Fruit fly (Drosophila melanogaster) whole organism, embryonic: Measurements from ENCODE around the gene CG6126.

Source experiments
- Ada2b ChIP-seq: fragments of 200-800 bp; sonication (Bioruptor generic); IDR thresholded peaks from 2 replicates; pipeline ENCODE4 v1.3.6; 2022; ENCODE audit warnings: missing biosample characterization, missing genetic modification characterization
- Atf3 ChIP-seq: fragments of 200-800 bp; sonication (Bioruptor generic); optimal IDR thresholded peaks from 3 replicates; lab custom pipeline; 2016; ENCODE audit warnings: missing biosample characterization, missing genetic modification characterization
- CG1024 ChIP-seq: fragments of 200-800 bp; sonication (Bioruptor generic); IDR thresholded peaks from 2 replicates; pipeline ENCODE4 v1.3.6; 2022; ENCODE audit warnings: missing biosample characterization, missing genetic modification characterization
- CG11723 ChIP-seq: fragments of 200-800 bp; sonication (Bioruptor generic); optimal IDR thresholded peaks from 2 replicates; lab custom pipeline; 2017; ENCODE audit warnings: missing biosample characterization, mild to moderate bottlenecking, missing genetic modification characterization
- CG12299 ChIP-seq: fragments of 200-800 bp; sonication (Bioruptor generic); optimal IDR thresholded peaks from 2 replicates; lab custom pipeline; 2018; ENCODE audit warnings: missing biosample characterization, mild to moderate bottlenecking, missing genetic modification characterization
- CG13894 ChIP-seq: fragments of 200-800 bp; sonication (Bioruptor generic); optimal IDR thresholded peaks from 3 replicates; lab custom pipeline; 2018; ENCODE audit warnings: missing biosample characterization, mild to moderate bottlenecking, missing genetic modification characterization, moderate library complexity
- CG14860 ChIP-seq: fragments of 200-800 bp; sonication (Bioruptor generic); IDR thresholded peaks from 3 replicates; pipeline ENCODE4 v1.3.6; 2022; ENCODE audit warnings: missing biosample characterization, missing genetic modification characterization; ENCODE audit not compliant: partially characterized antibody
- CG15011 ChIP-seq: fragments of 200-800 bp; sonication (Bioruptor generic); optimal IDR thresholded peaks from 3 replicates; lab custom pipeline; 2018; ENCODE audit warnings: missing biosample characterization, mild to moderate bottlenecking, missing genetic modification characterization
- CG1529 ChIP-seq: fragments of 200-800 bp; sonication (Bioruptor generic); optimal IDR thresholded peaks from 3 replicates; lab custom pipeline; 2018; ENCODE audit warnings: missing biosample characterization, missing genetic modification characterization
- CG15696 ChIP-seq: fragments of 200-800 bp; sonication (Bioruptor generic); optimal IDR thresholded peaks from 2 replicates; lab custom pipeline; 2019; ENCODE audit warnings: missing biosample characterization, mild to moderate bottlenecking, missing genetic modification characterization, moderate library complexity
- CG16863 ChIP-seq: fragments of 200-800 bp; sonication (Bioruptor generic); optimal IDR thresholded peaks from 3 replicates; lab custom pipeline; 2016; ENCODE audit warnings: missing biosample characterization, missing genetic modification characterization
- CG17385 ChIP-seq: fragments of 200-800 bp; sonication (Bioruptor generic); optimal IDR thresholded peaks from 3 replicates; lab custom pipeline; 2018; ENCODE audit warnings: missing biosample characterization, mild to moderate bottlenecking, missing genetic modification characterization
- CG18011 ChIP-seq: fragments of 200-800 bp; sonication (Bioruptor generic); optimal IDR thresholded peaks from 2 replicates; lab custom pipeline; 2017; ENCODE audit warnings: missing biosample characterization, missing genetic modification characterization, mild to moderate bottlenecking, moderate library complexity, missing genotype
- CG18599 ChIP-seq: fragments of 200-800 bp; sonication (Bioruptor generic); optimal IDR thresholded peaks from 3 replicates; lab custom pipeline; 2017; ENCODE audit warnings: missing biosample characterization, missing genetic modification characterization, mild to moderate bottlenecking, moderate library complexity, missing genetic modification reagents
- CG30403 ChIP-seq: fragments of 200-800 bp; sonication (Bioruptor generic); optimal IDR thresholded peaks from 3 replicates; lab custom pipeline; 2016; ENCODE audit warnings: missing biosample characterization, missing genetic modification characterization
- CG4328 ChIP-seq: fragments of 200-800 bp; sonication (Bioruptor generic); optimal IDR thresholded peaks from 3 replicates; lab custom pipeline; 2017; ENCODE audit warnings: missing biosample characterization, missing genetic modification reagents, missing genetic modification characterization
- CG4707 ChIP-seq: fragments of 200-800 bp; sonication (Bioruptor generic); optimal IDR thresholded peaks from 2 replicates; lab custom pipeline; 2018; ENCODE audit warnings: missing biosample characterization, mild to moderate bottlenecking, missing genetic modification characterization, moderate library complexity
- CG4820 ChIP-seq: fragments of 200-800 bp; sonication (Bioruptor generic); optimal IDR thresholded peaks from 3 replicates; lab custom pipeline; 2016; ENCODE audit warnings: missing biosample characterization, missing genetic modification characterization
- CG5245 ChIP-seq: fragments of 200-800 bp; sonication (Bioruptor generic); optimal IDR thresholded peaks from 3 replicates; lab custom pipeline; 2016; ENCODE audit warnings: missing biosample characterization, missing genetic modification characterization
- CG7963 ChIP-seq: fragments of 200-800 bp; sonication (Bioruptor generic); IDR thresholded peaks from 3 replicates; pipeline ENCODE4 v1.3.6; 2022; ENCODE audit warnings: missing biosample characterization, missing genetic modification characterization; ENCODE audit not compliant: partially characterized antibody
- CG8281 ChIP-seq: fragments of 200-800 bp; sonication (Bioruptor generic); optimal IDR thresholded peaks from 2 replicates; lab custom pipeline; 2018; ENCODE audit warnings: missing biosample characterization, mild to moderate bottlenecking, missing genetic modification characterization, moderate library complexity
- CG8924 ChIP-seq: fragments of 200-800 bp; optimal IDR thresholded peaks from 3 replicates; lab custom pipeline; 2019; ENCODE audit warnings: missing biosample characterization, mild to moderate bottlenecking, missing genetic modification characterization, moderate library complexity
- CoRest ChIP-seq: fragments of 200-800 bp; sonication (Bioruptor generic); optimal IDR thresholded peaks from 3 replicates; lab custom pipeline; 2018; ENCODE audit warnings: missing biosample characterization, mild to moderate bottlenecking, missing genetic modification characterization, moderate library complexity
- Dek ChIP-seq: fragments of 200-800 bp; sonication (Bioruptor generic); optimal IDR thresholded peaks from 3 replicates; lab custom pipeline; 2019; ENCODE audit warnings: missing biosample characterization, mild to moderate bottlenecking, missing genetic modification characterization, moderate library complexity
- Dip2 ChIP-seq: fragments of 200-800 bp; sonication (Bioruptor generic); IDR thresholded peaks from 2 replicates; pipeline ENCODE4 v1.3.6; 2022; ENCODE audit warnings: missing biosample characterization, missing genetic modification characterization
- Dll ChIP-seq: fragments of 200-800 bp; sonication (Bioruptor generic); IDR thresholded peaks from 4 replicates; pipeline ENCODE4 v1.3.6; 2022; ENCODE audit warnings: missing biosample characterization, missing genetic modification characterization; ENCODE audit not compliant: partially characterized antibody
- E2f1 ChIP-seq: fragments of 200-800 bp; sonication (Bioruptor generic); IDR thresholded peaks from 2 replicates; pipeline ENCODE4 v1.3.6; 2022; ENCODE audit warnings: missing biosample characterization, missing genetic modification characterization
- Elba2 ChIP-seq: fragments of 200-800 bp; sonication (Bioruptor generic); optimal IDR thresholded peaks from 3 replicates; lab custom pipeline; 2016; ENCODE audit warnings: missing biosample characterization, missing genetic modification characterization
- HLH4C ChIP-seq: fragments of 200-800 bp; sonication (Bioruptor generic); IDR thresholded peaks from 3 replicates; pipeline ENCODE4 v1.3.6; 2022; ENCODE audit warnings: missing biosample characterization, missing genetic modification characterization; ENCODE audit not compliant: partially characterized antibody
- Hr39 ChIP-seq: fragments of >200 bp; optimal IDR thresholded peaks from 2 replicates; lab custom pipeline; 2017
- NFAT ChIP-seq: fragments of 200-800 bp; sonication (Bioruptor generic); IDR thresholded peaks from 2 replicates; pipeline ENCODE4 v1.3.6; 2022; ENCODE audit warnings: missing biosample characterization, missing genetic modification characterization
- Ravus ChIP-seq: fragments of 200-800 bp; sonication (Bioruptor generic); IDR thresholded peaks from 2 replicates; pipeline ENCODE4 v1.3.6; 2022; ENCODE audit warnings: missing biosample characterization, missing genetic modification characterization
- Six4 ChIP-seq: fragments of 200-800 bp; sonication (Bioruptor generic); optimal IDR thresholded peaks from 2 replicates; lab custom pipeline; 2016; ENCODE audit warnings: missing biosample characterization, missing genetic modification characterization
- YL-1 ChIP-seq: fragments of 200-800 bp; sonication (Bioruptor generic); optimal IDR thresholded peaks from 3 replicates; lab custom pipeline; 2017; ENCODE audit warnings: missing biosample characterization, mild to moderate bottlenecking, missing genetic modification characterization
- bcd ChIP-seq: fragments of 200-800 bp; sonication (Bioruptor generic); optimal IDR thresholded peaks from 2 replicates; lab custom pipeline; 2017; ENCODE audit warnings: missing biosample characterization, mild to moderate bottlenecking, missing genetic modification characterization
- bowl ChIP-seq: fragments of 200-800 bp; sonication (Bioruptor generic); IDR thresholded peaks from 2 replicates; pipeline ENCODE4 v1.3.6; 2022; ENCODE audit warnings: missing biosample characterization, missing genetic modification characterization
- cad ChIP-seq: fragments of >200 bp; optimal IDR thresholded peaks from 2 replicates; lab custom pipeline; 2017; ENCODE audit warnings: missing biosample characterization, missing genetic modification characterization
- en ChIP-seq: fragments of 200-800 bp; sonication (Bioruptor generic); optimal IDR thresholded peaks from 2 replicates; lab custom pipeline; 2016; ENCODE audit warnings: missing biosample characterization, missing genetic modification characterization
- ftz-f1 ChIP-seq: fragments of 200-800 bp; sonication (Bioruptor generic); optimal IDR thresholded peaks from 2 replicates; lab custom pipeline; 2016; ENCODE audit warnings: missing biosample characterization, missing genetic modification characterization
- gcm ChIP-seq: fragments of 200-800 bp; sonication (Bioruptor generic); optimal IDR thresholded peaks from 2 replicates; lab custom pipeline; 2019; ENCODE audit warnings: missing biosample characterization, mild to moderate bottlenecking, missing genetic modification characterization, moderate library complexity
- grau ChIP-seq: fragments of 200-800 bp; optimal IDR thresholded peaks from 3 replicates; lab custom pipeline; 2019; ENCODE audit warnings: missing biosample characterization, mild to moderate bottlenecking, missing genetic modification characterization, moderate library complexity
- klu ChIP-seq: fragments of 200-800 bp; sonication (Bioruptor generic); IDR thresholded peaks from 2 replicates; pipeline ENCODE4 v1.3.6; 2022; ENCODE audit warnings: missing biosample characterization, missing genetic modification characterization
- lmd ChIP-seq: fragments of 200-800 bp; sonication (Bioruptor generic); IDR thresholded peaks from 2 replicates; pipeline ENCODE4 v1.3.6; 2022; ENCODE audit warnings: missing biosample characterization, missing genetic modification characterization
- nom ChIP-seq: fragments of 200-800 bp; sonication (Bioruptor generic); optimal IDR thresholded peaks from 2 replicates; lab custom pipeline; 2017; ENCODE audit warnings: missing biosample characterization, missing genetic modification characterization, mild to moderate bottlenecking, moderate library complexity, missing genetic modification reagents
- oc ChIP-seq: fragments of 200-800 bp; sonication (Bioruptor generic); optimal IDR thresholded peaks from 2 replicates; lab custom pipeline; 2018; ENCODE audit warnings: missing biosample characterization, mild to moderate bottlenecking, missing genetic modification characterization, moderate library complexity
- pho ChIP-seq: fragments of 200-800 bp; sonication (Bioruptor generic); optimal IDR thresholded peaks from 2 replicates; lab custom pipeline; 2016; ENCODE audit warnings: missing biosample characterization, missing genetic modification characterization
- pita ChIP-seq: fragments of 200-800 bp; sonication (Bioruptor generic); optimal IDR thresholded peaks from 2 replicates; lab custom pipeline; 2017; ENCODE audit warnings: missing biosample characterization, mild to moderate bottlenecking, missing genetic modification characterization
- rib ChIP-seq: fragments of 200-800 bp; sonication (Bioruptor generic); IDR thresholded peaks from 2 replicates; pipeline ENCODE4 v1.3.6; 2022; ENCODE audit warnings: missing biosample characterization, missing genetic modification characterization
- slou ChIP-seq: fragments of 200-800 bp; sonication (Bioruptor generic); optimal IDR thresholded peaks from 3 replicates; lab custom pipeline; 2016; ENCODE audit warnings: missing biosample characterization, missing genetic modification characterization
- sug ChIP-seq: fragments of 200-800 bp; optimal IDR thresholded peaks from 2 replicates; lab custom pipeline; 2019; ENCODE audit warnings: missing biosample characterization, mild to moderate bottlenecking, missing genetic modification characterization, moderate library complexity
- toy ChIP-seq: fragments of 200-800 bp; sonication (Bioruptor generic); IDR thresholded peaks from 2 replicates; pipeline ENCODE4 v1.3.6; 2022; ENCODE audit warnings: missing biosample characterization, missing genetic modification characterization
- zf30C ChIP-seq: fragments of 200-800 bp; sonication (Bioruptor generic); optimal IDR thresholded peaks from 3 replicates; lab custom pipeline; 2018; ENCODE audit warnings: missing biosample characterization, mild to moderate bottlenecking, missing genetic modification characterization

The CG6126 gene

DNA sequence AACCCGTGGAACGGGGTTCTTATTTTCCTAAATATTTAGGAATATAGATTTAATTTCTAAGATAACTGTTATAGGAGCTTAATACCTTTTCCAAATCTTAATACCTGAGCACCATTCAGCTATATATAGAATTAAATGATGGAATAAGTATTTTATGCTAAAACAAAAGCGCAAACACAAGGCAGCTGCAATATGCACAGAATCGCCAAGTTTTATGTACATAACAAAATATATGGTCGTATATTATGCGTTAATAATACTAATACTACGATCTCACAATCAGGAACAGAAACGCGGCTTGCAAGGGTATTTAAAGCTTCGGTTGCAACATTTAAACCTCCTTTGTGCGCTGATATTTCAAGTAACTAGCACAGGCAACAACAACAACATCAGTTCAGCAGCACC, 31.9 kb upstream of the CG6126 start (continued):
- no peak for TF ChIP-seq Dll (GFP tag; lab: Robert Waterston, UW)
- TF ChIP-seq CG15696 (tag; lab: Kevin White, UChicago), result no peak
- peak; percentile 63 for TF ChIP-seq nom
- TF ChIP-seq CG12299 (tag; lab: Kevin White, UChicago), result no peak
- TF ChIP-seq Atf3, result no peak
- TF ChIP-seq Hr39, result no peak
- TF ChIP-seq rib (GFP tag; lab: Robert Waterston, UW), result no peak
- TF ChIP-seq CG1529 (GFP tag; lab: Kevin White, UChicago), result peak; percentile 41
- TF ChIP-seq CG16863 (GFP tag; lab: Kevin White, UChicago), result no peak
- no peak for TF ChIP-seq CG14860 (GFP tag; lab: Robert Waterston, UW)
- TF ChIP-seq slou (GFP tag; lab: Kevin White, UChicago), result no peak
- TF ChIP-seq NFAT (GFP tag; lab: Robert Waterston, UW), result no peak
- no peak for TF ChIP-seq CG1024 (GFP tag; lab: Robert Waterston, UW)
- no peak for TF ChIP-seq gcm (GFP tag; lab: Kevin White, UChicago)
- peak; percentile 11 for TF ChIP-seq CG11723 (GFP tag; lab: Kevin White, UChicago)
- TF ChIP-seq CG5245 (GFP tag; lab: Kevin White, UChicago), result no peak
- TF ChIP-seq HLH4C (GFP tag; lab: Robert Waterston, UW), result no peak
- TF ChIP-seq CG30403 (GFP tag; lab: Kevin White, UChicago), result peak; percentile 42
- no peak for TF ChIP-seq klu (GFP tag; lab: Robert Waterston, UW)
- peak; percentile 26 for TF ChIP-seq bcd (GFP tag; lab: Kevin White, UChicago)
- TF ChIP-seq Ada2b (GFP tag; lab: Robert Waterston, UW), result no peak
- TF ChIP-seq toy, result no peak
- TF ChIP-seq lmd (GFP tag; lab: Robert Waterston, UW), result no peak
- TF ChIP-seq en (GFP tag; lab: Kevin White, UChicago), result no peak
- no peak for TF ChIP-seq CG4707 (GFP tag; lab: Kevin White, UChicago)
- no peak for TF ChIP-seq CG15011
- TF ChIP-seq CG7963, result no peak
- TF ChIP-seq Six4 (GFP tag; lab: Kevin White, UChicago), result peak; percentile 11
- TF ChIP-seq zf30C (GFP tag; lab: Kevin White, UChicago), result no peak
- no peak for TF ChIP-seq CG4328 (GFP tag; lab: Kevin White, UChicago)
- peak; percentile 2 for TF ChIP-seq Dek (tag; lab: Kevin White, UChicago)
- peak; percentile 24 for TF ChIP-seq grau (tag; lab: Kevin White, UChicago)
- TF ChIP-seq pita (GFP tag; lab: Kevin White, UChicago), result no peak
- no peak for TF ChIP-seq Elba2 (GFP tag; lab: Kevin White, UChicago)
- TF ChIP-seq ftz-f1, result no peak
- no peak for TF ChIP-seq CG13894 (tag; lab: Kevin White, UChicago)
- no peak for TF ChIP-seq CG17385 (GFP tag; lab: Kevin White, UChicago)
- peak; percentile 6 for TF ChIP-seq pho
- TF ChIP-seq oc (tag; lab: Kevin White, UChicago), result no peak
- peak; percentile 25 for TF ChIP-seq CG8924 (tag; lab: Kevin White, UChicago)
- TF ChIP-seq YL-1 (GFP tag; lab: Kevin White, UChicago), result no peak
- peak; percentile 61 for TF ChIP-seq CoRest (tag; lab: Kevin White, UChicago)
- no peak for TF ChIP-seq Dip2 (GFP tag; lab: Robert Waterston, UW)
- no peak for TF ChIP-seq E2f1 (GFP tag; lab: Robert Waterston, UW)
- no peak for TF ChIP-seq CG4820 (GFP tag; lab: Kevin White, UChicago)
- no peak for TF ChIP-seq CG8281 (tag; lab: Kevin White, UChicago)
- TF ChIP-seq CG18011 (GFP tag; lab: Kevin White, UChicago), result no peak
- TF ChIP-seq CG18599 (GFP tag; lab: Kevin White, UChicago), result no peak
- no peak for TF ChIP-seq Ravus (GFP tag; lab: Robert Waterston, UW)
- no peak for TF ChIP-seq sug (tag; lab: Kevin White, UChicago)
- TF ChIP-seq bowl (GFP tag; lab: Robert Waterston, UW), result no peak
- TF ChIP-seq cad (GFP tag; lab: Kevin White, UChicago), result no peak
